Fruit fly (Drosophila melanogaster): ENCODE results near the gene Sec71.

The Sec71 gene

DNA sequence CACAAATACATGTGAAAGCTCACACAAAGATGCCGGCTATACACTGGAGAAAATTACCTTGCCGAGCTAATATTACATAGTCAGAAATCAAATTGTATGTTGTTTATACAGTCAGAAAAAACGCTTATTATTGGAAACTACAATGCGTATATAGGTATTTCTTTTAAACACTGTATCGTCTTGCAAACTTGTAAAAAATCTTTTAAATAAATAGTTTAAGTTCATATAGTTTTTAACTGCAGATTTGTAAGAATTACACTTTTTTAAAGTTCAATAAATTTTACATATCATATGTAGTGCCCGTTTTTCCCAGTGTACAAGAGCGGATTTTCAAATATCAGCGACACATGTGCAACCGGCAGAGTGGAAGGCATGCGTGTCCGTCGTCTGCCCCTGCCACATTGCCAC is 46.4 kb downstream of the Sec71 start (continued):
- TF ChIP-seq jigr1 (GFP tag; IDR thresholded peaks at IDR 0.05): peak; percentile 83; the same call in 2 of the 3 replicates
- no peak for TF ChIP-seq abd-A (tag; optimal IDR thresholded peaks at IDR 0.05)
- TF ChIP-seq CG3726 (GFP tag; IDR thresholded peaks at IDR 0.05): 0 out of 3 replicates have a peak, but pooled peaks have one; percentile 71
- peak; percentile 76 for TF ChIP-seq CG14014 (GFP tag; IDR thresholded peaks at IDR 0.05)
- peak; percentile 92 for TF ChIP-seq CG4820 (GFP tag; optimal IDR thresholded peaks at IDR 0.05)
- peak; percentile 78 for TF ChIP-seq NfI (GFP tag; optimal IDR thresholded peaks at IDR 0.05)
- no peak for TF ChIP-seq fd102C (GFP tag; optimal IDR thresholded peaks at IDR 0.05)
- no peak for TF ChIP-seq CG2129 (GFP tag; IDR thresholded peaks at IDR 0.05; ENCODE audit: partially characterized antibody)
- peak; percentile 50 for TF ChIP-seq CG3065 (GFP tag; optimal IDR thresholded peaks at IDR 0.05)
- TF ChIP-seq inv (GFP tag; IDR thresholded peaks at IDR 0.05; ENCODE audit: partially characterized antibody): no peak
- TF ChIP-seq Nf-YB (GFP tag; optimal IDR thresholded peaks at IDR 0.05): peak; percentile 64
- TF ChIP-seq CG32767 (GFP tag; IDR thresholded peaks at IDR 0.05): peak; percentile 80
- peak; percentile 39 for TF ChIP-seq D19B (GFP tag; optimal IDR thresholded peaks at IDR 0.05)
- no peak for TF ChIP-seq Neu2 (GFP tag; optimal IDR thresholded peaks at IDR 0.05; ENCODE audit: borderline replicate concordance)
- no peak for TF ChIP-seq MESR4 (GFP tag; optimal IDR thresholded peaks at IDR 0.05)
- TF ChIP-seq sob (GFP tag; IDR thresholded peaks at IDR 0.05): peak; percentile 68
- 0 out of 2 replicates have a peak, but pooled peaks have one; percentile 26 for TF ChIP-seq toy (GFP tag; IDR thresholded peaks at IDR 0.05)
- no peak for TF ChIP-seq gt (GFP tag; IDR thresholded peaks at IDR 0.05)
- TF ChIP-seq Awh (GFP tag; IDR thresholded peaks at IDR 0.05): peak; percentile 45; the same call in 1 of the 2 replicates
- TF ChIP-seq wdn (GFP tag; IDR thresholded peaks at IDR 0.05): 0 out of 2 replicates have a peak, but pooled peaks have one; percentile 42
- peak; percentile 75 for TF ChIP-seq dmrt11E (tag; optimal IDR thresholded peaks at IDR 0.05)
- no peak for TF ChIP-seq p53 (GFP tag; optimal IDR thresholded peaks at IDR 0.05)
- peak in 1 of 2 experiments; percentile 93 for TF ChIP-seq eve (GFP tag; optimal IDR thresholded peaks at IDR 0.05)
- no peak for TF ChIP-seq CG10543 (GFP tag; optimal IDR thresholded peaks at IDR 0.05)
- peak; percentile 31 for TF ChIP-seq cg (GFP tag; optimal IDR thresholded peaks at IDR 0.05)
- TF ChIP-seq nau (GFP tag; optimal IDR thresholded peaks at IDR 0.05): peak; percentile 77
- TF ChIP-seq ewg (GFP tag; optimal IDR thresholded peaks at IDR 0.05): peak; percentile 80
- TF ChIP-seq Med (GFP tag): peak; percentile 95
- no peak for TF ChIP-seq lov (optimal IDR thresholded peaks at IDR 0.05)
- no peak for TF ChIP-seq lov (GFP tag; IDR thresholded peaks at IDR 0.05)
- TF ChIP-seq nom (GFP tag; optimal IDR thresholded peaks at IDR 0.05): peak; percentile 49
- TF ChIP-seq H15 (GFP tag; IDR thresholded peaks at IDR 0.05): 0 out of 3 replicates have a peak, but pooled peaks have one; percentile 42
- no peak for TF ChIP-seq z (GFP tag; IDR thresholded peaks at IDR 0.05)
- peak; percentile 56; the same call in 1 of the 3 replicates for TF ChIP-seq CG11093 (GFP tag; IDR thresholded peaks at IDR 0.05)
- TF ChIP-seq ci (GFP tag; IDR thresholded peaks at IDR 0.05): peak; percentile 78
- peak; percentile 60 for TF ChIP-seq zen (tag; optimal IDR thresholded peaks at IDR 0.05)
- peak; percentile 79 for TF ChIP-seq CG6689 (GFP tag; IDR thresholded peaks at IDR 0.05)
- peak; percentile 65; the same call in 1 of the 2 replicates for TF ChIP-seq Oaz (GFP tag; IDR thresholded peaks at IDR 0.05)
- TF ChIP-seq nerfin-1 (tag; optimal IDR thresholded peaks at IDR 0.05): peak; percentile 66
- no peak; the same call in 1 of the 2 replicates for TF ChIP-seq CG4404 (GFP tag; IDR thresholded peaks at IDR 0.05)
- TF ChIP-seq CG7271 (tag; optimal IDR thresholded peaks at IDR 0.05): no peak
- TF ChIP-seq CG15479 (GFP tag; optimal IDR thresholded peaks at IDR 0.05): no peak
- peak; percentile 73 for TF ChIP-seq CG9437 (GFP tag; optimal IDR thresholded peaks at IDR 0.05)
- TF ChIP-seq ash1 (GFP tag; optimal IDR thresholded peaks at IDR 0.05): no peak
- TF ChIP-seq sqz (GFP tag; optimal IDR thresholded peaks at IDR 0.05): peak; percentile 14
- TF ChIP-seq ab (GFP tag; optimal IDR thresholded peaks at IDR 0.05): peak; percentile 39
- peak; percentile 57 for TF ChIP-seq seq (GFP tag; IDR thresholded peaks at IDR 0.05)
- TF ChIP-seq cas (GFP tag; IDR thresholded peaks at IDR 0.05): no peak
- TF ChIP-seq CG6272 (GFP tag; IDR thresholded peaks at IDR 0.05): peak; percentile 8; the same call in 1 of the 2 replicates
- no peak for TF ChIP-seq Dp (GFP tag; optimal IDR thresholded peaks at IDR 0.05)
- peak; percentile 78 for TF ChIP-seq lilli (GFP tag; optimal IDR thresholded peaks at IDR 0.05)

All from whole organism, embryonic.